Worm (Caenorhabditis elegans) whole organism, early embryonic: Measurements from ENCODE around the gene abhd-5.2.

Experiments used
- B0310.2 ChIP-seq: sonication (generic microtip); optimal IDR thresholded peaks from 2 replicates; lab custom pipeline; 2016; ENCODE audit warnings: mild to moderate bottlenecking, missing genetic modification characterization, missing compliant biosample characterization
- F13C5.2 ChIP-seq: sonication (generic microtip); optimal IDR thresholded peaks from 2 replicates; lab custom pipeline; 2017; ENCODE audit warnings: mild to moderate bottlenecking, missing genetic modification characterization, inconsistent platforms, missing compliant biosample characterization
- aly-1 ChIP-seq: sonication (generic microtip); optimal IDR thresholded peaks from 2 replicates; lab custom pipeline; 2016; ENCODE audit warnings: missing genetic modification characterization, missing compliant biosample characterization
- ama-1 ChIP-seq: fragments of 150-350 bp; optimal IDR thresholded peaks from 2 replicates; lab custom pipeline; 2014
- ceh-13 ChIP-seq: fragments of 200-800 bp; sonication (Bioruptor generic); optimal IDR thresholded peaks from 2 replicates; lab custom pipeline; 2018; ENCODE audit warnings: mild to moderate bottlenecking, missing genetic modification characterization, missing compliant biosample characterization
- ceh-36 ChIP-seq: sonication (generic microtip); optimal IDR thresholded peaks from 2 replicates; lab custom pipeline; 2016; ENCODE audit warnings: missing genetic modification characterization, inconsistent platforms, missing compliant biosample characterization
- ets-7 ChIP-seq: sonication (generic microtip); optimal IDR thresholded peaks from 2 replicates; lab custom pipeline; 2016; ENCODE audit warnings: missing genotype, missing genetic modification characterization, missing compliant biosample characterization
- flt-1 ChIP-seq: fragments of 200-800 bp; sonication (Bioruptor generic); IDR thresholded peaks from 2 replicates; pipeline ENCODE4 v1.3.6; 2022; ENCODE audit warnings: missing genetic modification characterization, missing compliant biosample characterization
- hmbx-1 ChIP-seq: sonication (generic microtip); optimal IDR thresholded peaks from 2 replicates; lab custom pipeline; 2016; ENCODE audit warnings: mild to moderate bottlenecking, missing genetic modification characterization, missing compliant biosample characterization
- hmg-4 ChIP-seq: fragments of 200-800 bp; sonication (Bioruptor generic); optimal IDR thresholded peaks from 2 replicates; lab custom pipeline; 2018; ENCODE audit warnings: mild to moderate bottlenecking, missing genetic modification characterization, missing compliant biosample characterization
- hnd-1 ChIP-seq: sonication (generic microtip); optimal IDR thresholded peaks from 2 replicates; lab custom pipeline; 2016; ENCODE audit warnings: missing genetic modification characterization, missing compliant biosample characterization
- pes-1 ChIP-seq: fragments of 200-800 bp; sonication (Bioruptor generic); IDR thresholded peaks from 2 replicates; pipeline ENCODE4 v1.3.6; 2022; ENCODE audit warnings: missing genetic modification reagents, missing genetic modification characterization, missing compliant biosample characterization
- scrt-1 ChIP-seq: fragments of 200-800 bp; sonication (Bioruptor generic); IDR thresholded peaks from 2 replicates; pipeline ENCODE4 v1.3.6; 2022; ENCODE audit warnings: missing genetic modification characterization, missing compliant biosample characterization
- sea-1 ChIP-seq: fragments of 200-800 bp; sonication (Bioruptor generic); conservative IDR thresholded peaks from 2 replicates; pipeline ENCODE4 v1.3.6; 2022; ENCODE audit warnings: missing genetic modification characterization, missing compliant biosample characterization
- tbx-11 ChIP-seq: fragments of 200-800 bp; sonication (Bioruptor generic); IDR thresholded peaks from 2 replicates; pipeline ENCODE4 v1.3.6; 2022; ENCODE audit warnings: missing genetic modification characterization, missing compliant biosample characterization
- tbx-37 ChIP-seq: fragments of 200-800 bp; sonication (Bioruptor generic); conservative IDR thresholded peaks from 2 replicates; pipeline ENCODE4 v1.3.6; 2022; ENCODE audit warnings: missing genetic modification reagents, missing genetic modification characterization, missing compliant biosample characterization
- tra-4 ChIP-seq: sonication (generic microtip); optimal IDR thresholded peaks from 2 replicates; lab custom pipeline; 2017; ENCODE audit warnings: missing genetic modification characterization, missing compliant biosample characterization

The abhd-5.2 gene

DNA sequence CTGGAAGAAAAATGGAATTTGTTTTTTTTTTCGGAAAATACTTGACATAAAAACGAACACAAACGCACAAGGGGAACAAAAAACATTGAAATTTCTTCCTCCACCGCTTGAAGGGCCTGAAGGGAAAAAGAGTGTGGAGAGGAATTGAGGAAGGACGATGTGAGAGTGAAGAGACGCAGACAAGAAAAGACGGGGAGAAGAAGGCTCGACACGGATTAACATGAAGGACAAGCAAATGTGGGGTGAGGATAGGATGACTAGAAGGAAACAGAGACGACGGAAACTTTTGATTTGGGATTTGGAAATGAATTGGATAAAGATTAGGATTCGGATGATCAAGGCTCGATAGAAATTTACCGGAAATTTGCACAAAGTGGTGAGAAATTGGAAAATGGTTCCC is 16.0 kb downstream of the abhd-5.2 start:
- TF ChIP-seq F13C5.2 (tag; lab: Kevin White, UChicago), result peak; percentile 41
- no peak for TF ChIP-seq aly-1 (tag; lab: Kevin White, UChicago)
- TF ChIP-seq ceh-36 (tag; lab: Kevin White, UChicago), result peak; percentile 1

- no peak for TF ChIP-seq tbx-11 (GFP tag; lab: Robert Waterston, UW)
Observed at ce11 chrV:4862737-4863136, 18.3 kb downstream of the abhd-5.2 start, which contains the start of gene C37H5.13. C37H5.13 (minus strand) TSS chrV:4862965.

DNA sequence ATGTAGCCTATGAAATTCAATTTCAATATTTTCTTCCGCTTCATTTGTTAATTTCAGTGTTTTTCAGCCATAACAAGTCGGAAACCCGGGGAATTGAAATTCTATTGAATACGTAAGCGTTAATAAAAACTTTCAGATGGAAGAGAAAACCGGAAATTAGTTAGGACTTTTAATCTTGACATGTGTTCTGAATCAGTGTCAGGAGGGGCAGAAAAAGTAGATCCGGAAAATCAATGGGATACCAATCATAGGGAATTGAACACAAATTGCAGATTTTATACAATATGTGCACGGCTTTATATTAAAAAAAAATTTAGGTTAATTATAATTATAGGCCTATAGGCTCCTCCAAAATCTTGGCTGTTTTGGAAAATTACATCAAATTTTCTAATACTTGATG is 19.8 kb downstream of the abhd-5.2 start:
- no peak for TF ChIP-seq ets-7 (tag; lab: Kevin White, UChicago)
- TF ChIP-seq hnd-1 (tag; lab: Kevin White, UChicago), result no peak
- TF ChIP-seq sea-1 (GFP tag; lab: Robert Waterston, UW), result no peak

- TF ChIP-seq tra-4 (tag; lab: Kevin White, UChicago) (no peak), ama-1 (lab: Kevin White, UChicago) (no peak), pes-1 (no peak), ceh-36 (tag; lab: Kevin White, UChicago) (no peak), sea-1 (GFP tag; lab: Robert Waterston, UW) (no peak), tbx-37 (no peak), B0310.2 (no peak), hnd-1 (tag; lab: Kevin White, UChicago) (no peak), hmg-4 (no peak), ceh-13 (GFP tag; lab: Kevin White, UChicago) (no peak), tbx-11 (GFP tag; lab: Robert Waterston, UW) (no peak), hmbx-1 (no peak), scrt-1 (GFP tag; lab: Robert Waterston, UW) (no peak), aly-1 (tag; lab: Kevin White, UChicago) (no peak), flt-1 (GFP tag; lab: Robert Waterston, UW) (no peak), ets-7 (tag; lab: Kevin White, UChicago) (no peak), F13C5.2 (tag; lab: Kevin White, UChicago) (no peak)
Observed at ce11 chrV:4865364-4865763, 20.9 kb downstream of the abhd-5.2 start, which contains the start of gene srd-32. srd-32 (plus strand) TSS chrV:4865664.

DNA sequence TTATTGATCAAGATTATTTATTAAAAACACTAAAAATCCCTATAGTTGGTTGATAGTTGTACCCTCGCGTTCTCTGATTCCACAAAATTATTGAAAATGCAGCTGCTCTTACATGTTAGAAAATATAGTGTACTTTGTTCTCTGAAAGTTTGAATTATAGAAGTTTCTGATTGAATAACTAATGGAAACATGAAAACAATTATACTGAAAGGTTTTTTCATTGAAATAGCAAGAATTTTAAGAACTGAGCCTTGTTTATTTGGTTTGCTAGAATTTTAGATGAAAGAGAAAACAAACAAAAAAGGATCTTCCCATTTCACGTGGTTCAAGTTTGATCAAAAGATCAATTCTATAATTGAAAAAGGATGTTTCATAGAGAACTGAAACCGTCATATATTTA is 23.1 kb downstream of the abhd-5.2 start:
- TF ChIP-seq F13C5.2 (tag; lab: Kevin White, UChicago), result no peak
- no peak for TF ChIP-seq pes-1
- no peak for TF ChIP-seq tra-4 (tag; lab: Kevin White, UChicago)
- no peak for TF ChIP-seq B0310.2
- no peak for TF ChIP-seq ceh-36 (tag; lab: Kevin White, UChicago)
- no peak for TF ChIP-seq hmbx-1
- TF ChIP-seq sea-1 (GFP tag; lab: Robert Waterston, UW), result no peak
- no peak for TF ChIP-seq ceh-13 (GFP tag; lab: Kevin White, UChicago)

ce11 chrV:4868698-4869097 is 24.2 kb downstream of the abhd-5.2 start:
- TF ChIP-seq aly-1 (tag; lab: Kevin White, UChicago), result no peak
- no peak for TF ChIP-seq B0310.2
- TF ChIP-seq tra-4 (tag; lab: Kevin White, UChicago), result no peak
- no peak for TF ChIP-seq tbx-37
- no peak for TF ChIP-seq sea-1 (GFP tag; lab: Robert Waterston, UW)
- TF ChIP-seq ceh-13 (GFP tag; lab: Kevin White, UChicago), result no peak
- TF ChIP-seq F13C5.2 (tag; lab: Kevin White, UChicago), result no peak

DNA sequence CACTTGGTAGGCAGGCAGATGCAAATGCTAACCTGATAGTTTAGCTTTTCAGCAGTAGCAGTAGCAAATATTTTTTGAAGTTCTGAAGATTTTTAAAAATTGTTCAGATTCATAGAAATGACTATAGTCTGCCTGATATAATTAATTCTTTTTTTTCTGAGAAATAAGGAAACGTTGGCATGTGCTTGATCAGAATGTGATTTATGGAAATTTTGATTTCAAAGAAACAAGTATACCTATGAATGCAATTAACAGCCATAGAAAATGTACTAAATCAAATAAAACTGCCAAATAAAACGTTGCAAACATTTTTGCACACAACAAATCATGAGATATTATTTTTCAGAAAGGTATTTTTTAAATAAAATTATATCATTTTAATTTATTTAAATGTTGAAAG is 26.1 kb downstream of the abhd-5.2 start:
- TF ChIP-seq sea-1 (GFP tag; lab: Robert Waterston, UW), result no peak
- TF ChIP-seq B0310.2, result no peak
- TF ChIP-seq pes-1, result no peak
- TF ChIP-seq hmbx-1, result no peak
- no peak for TF ChIP-seq tbx-37
- TF ChIP-seq scrt-1 (GFP tag; lab: Robert Waterston, UW), result no peak
- no peak for TF ChIP-seq F13C5.2 (tag; lab: Kevin White, UChicago)
- no peak for TF ChIP-seq tra-4 (tag; lab: Kevin White, UChicago)
- no peak for TF ChIP-seq ama-1 (lab: Kevin White, UChicago)
- no peak for TF ChIP-seq hnd-1 (tag; lab: Kevin White, UChicago)

DNA sequence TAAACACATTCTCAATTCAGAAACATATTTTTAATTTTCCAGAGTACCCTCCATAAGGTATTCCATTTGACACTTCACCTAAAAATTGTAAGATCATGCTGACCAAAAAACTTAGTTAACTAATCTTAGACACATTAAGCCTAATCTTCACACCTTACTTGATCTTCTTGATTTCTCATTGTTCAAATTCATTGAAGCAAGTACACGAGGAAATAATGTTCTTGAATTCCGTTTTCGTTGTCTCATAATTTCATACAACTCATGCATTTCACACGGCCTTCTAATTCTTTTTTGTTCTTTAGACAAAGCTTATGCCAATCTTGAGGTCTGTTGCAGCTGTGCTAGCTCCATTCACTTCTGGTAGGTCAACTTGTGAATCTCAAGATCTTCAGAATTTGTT is 27.5 kb downstream of the abhd-5.2 start, which contains the start of gene srd-33:
TSS of gene srd-33 (plus strand) at position 301 of the 400 bp plus-strand sequence.
- TF ChIP-seq ama-1 (lab: Kevin White, UChicago) (no peak), ceh-36 (tag; lab: Kevin White, UChicago) (no peak), tbx-37 (no peak), sea-1 (GFP tag; lab: Robert Waterston, UW) (no peak), flt-1 (GFP tag; lab: Robert Waterston, UW) (no peak), pes-1 (no peak), scrt-1 (GFP tag; lab: Robert Waterston, UW) (no peak), aly-1 (tag; lab: Kevin White, UChicago) (no peak), tra-4 (tag; lab: Kevin White, UChicago) (no peak), ceh-13 (GFP tag; lab: Kevin White, UChicago) (no peak), F13C5.2 (tag; lab: Kevin White, UChicago) (no peak), B0310.2 (no peak), tbx-11 (GFP tag; lab: Robert Waterston, UW) (no peak), hnd-1 (tag; lab: Kevin White, UChicago) (no peak), ets-7 (tag; lab: Kevin White, UChicago) (no peak), hmg-4 (no peak), hmbx-1 (no peak)
